Fruit fly (Drosophila melanogaster) whole organism, embryonic: ENCODE results near the gene CG10140.

Experiments used
- C15 ChIP-seq: fragments of 200-800 bp; sonication (Bioruptor generic); IDR thresholded peaks from 3 replicates; pipeline ENCODE4 v1.3.6; 2022; ENCODE audit warnings: missing biosample characterization, missing genetic modification characterization
- CG10147 ChIP-seq: fragments of 200-800 bp; sonication (Bioruptor generic); optimal IDR thresholded peaks from 2 replicates; lab custom pipeline; 2019; ENCODE audit warnings: missing biosample characterization, mild to moderate bottlenecking, missing genetic modification characterization, moderate library complexity
- CG10431 ChIP-seq: fragments of 200-800 bp; sonication (Bioruptor generic); optimal IDR thresholded peaks from 3 replicates; lab custom pipeline; 2018; ENCODE audit warnings: missing biosample characterization, mild to moderate bottlenecking, missing genetic modification characterization
- CG10543 ChIP-seq: fragments of 200-800 bp; sonication (Bioruptor generic); optimal IDR thresholded peaks from 3 replicates; lab custom pipeline; 2017; ENCODE audit warnings: missing biosample characterization, mild to moderate bottlenecking, missing genetic modification characterization, moderate library complexity
- CG12155 ChIP-seq: fragments of 200-800 bp; sonication (Bioruptor generic); optimal IDR thresholded peaks from 3 replicates; lab custom pipeline; 2016; ENCODE audit warnings: missing biosample characterization, missing genetic modification characterization
- CG15011 ChIP-seq: fragments of 200-800 bp; sonication (Bioruptor generic); optimal IDR thresholded peaks from 3 replicates; lab custom pipeline; 2018; ENCODE audit warnings: missing biosample characterization, mild to moderate bottlenecking, missing genetic modification characterization
- CG15514 ChIP-seq: fragments of 200-800 bp; sonication (Bioruptor generic); optimal IDR thresholded peaks from 3 replicates; lab custom pipeline; 2017; ENCODE audit warnings: missing biosample characterization, missing genetic modification characterization, mild to moderate bottlenecking, moderate library complexity, missing genetic modification reagents
- CG1602 ChIP-seq: fragments of 200-800 bp; sonication (Bioruptor generic); optimal IDR thresholded peaks from 3 replicates; lab custom pipeline; 2016; ENCODE audit warnings: missing biosample characterization, missing genetic modification characterization
- CG18262 ChIP-seq: fragments of 200-800 bp; optimal IDR thresholded peaks from 3 replicates; lab custom pipeline; 2019; ENCODE audit warnings: missing biosample characterization, mild to moderate bottlenecking, missing genetic modification characterization, moderate library complexity
- CG2875 ChIP-seq: fragments of 200-800 bp; sonication (Bioruptor generic); optimal IDR thresholded peaks from 2 replicates; lab custom pipeline; 2017; ENCODE audit warnings: missing biosample characterization, mild to moderate bottlenecking, missing genetic modification characterization, missing genetic modification reagents
- CG3163 ChIP-seq: fragments of 200-800 bp; sonication (Bioruptor generic); optimal IDR thresholded peaks from 3 replicates; lab custom pipeline; 2016; ENCODE audit warnings: missing biosample characterization, missing genetic modification characterization
- CG33557 ChIP-seq: fragments of 200-800 bp; sonication (Bioruptor generic); optimal IDR thresholded peaks from 2 replicates; lab custom pipeline; 2019; ENCODE audit warnings: missing biosample characterization, mild to moderate bottlenecking, missing genetic modification characterization, moderate library complexity
- CG4282 ChIP-seq: fragments of 200-800 bp; sonication (Bioruptor generic); optimal IDR thresholded peaks from 2 replicates; lab custom pipeline; 2016; ENCODE audit warnings: missing biosample characterization, missing genetic modification characterization
- CG6813 ChIP-seq: fragments of 200-800 bp; sonication (Bioruptor generic); optimal IDR thresholded peaks from 2 replicates; lab custom pipeline; 2017; ENCODE audit warnings: missing biosample characterization, missing genetic modification characterization, mild to moderate bottlenecking, moderate library complexity, missing genetic modification reagents
- CG8089 ChIP-seq: fragments of 200-800 bp; sonication (Bioruptor generic); optimal IDR thresholded peaks from 3 replicates; lab custom pipeline; 2016; ENCODE audit warnings: missing biosample characterization, missing genetic modification characterization
- CG8388 ChIP-seq: fragments of 200-800 bp; sonication (Bioruptor generic); optimal IDR thresholded peaks from 2 replicates; lab custom pipeline; 2019; ENCODE audit warnings: missing biosample characterization, mild to moderate bottlenecking, missing genetic modification characterization, moderate library complexity
- CG9932 ChIP-seq: fragments of 200-800 bp; sonication (Bioruptor generic); IDR thresholded peaks from 2 replicates; pipeline ENCODE4 v1.3.6; 2022; ENCODE audit warnings: missing biosample characterization, missing genetic modification characterization
- CTCF ChIP-seq: fragments of 200-800 bp; sonication (Bioruptor generic); optimal IDR thresholded peaks from 2 replicates; lab custom pipeline; 2017; ENCODE audit warnings: missing biosample characterization, mild to moderate bottlenecking, missing genetic modification characterization, moderate library complexity
- Deaf1 ChIP-seq: fragments of 200-800 bp; optimal IDR thresholded peaks from 3 replicates; lab custom pipeline; 2019; ENCODE audit warnings: missing biosample characterization, mild to moderate bottlenecking, missing genetic modification characterization, moderate library complexity
- E2f1 ChIP-seq: fragments of 200-800 bp; sonication (Bioruptor generic); IDR thresholded peaks from 2 replicates; pipeline ENCODE4 v1.3.6; 2022; ENCODE audit warnings: missing biosample characterization, missing genetic modification characterization
- E2f2 ChIP-seq: fragments of 200-800 bp; sonication (Bioruptor generic); IDR thresholded peaks from 2 replicates; pipeline ENCODE4 v1.3.6; 2022; ENCODE audit warnings: missing biosample characterization, missing genetic modification characterization
- GATAe ChIP-seq: fragments of 200-800 bp; sonication (Bioruptor generic); conservative IDR thresholded peaks from 2 replicates; pipeline ENCODE4 v1.3.6; 2022; ENCODE audit warnings: missing biosample characterization, missing genetic modification characterization
- Gug ChIP-seq: fragments of 200-800 bp; sonication (Bioruptor generic); IDR thresholded peaks from 4 replicates; pipeline ENCODE4 v1.3.6; 2022; ENCODE audit warnings: missing biosample characterization, missing genetic modification characterization
- HLH4C ChIP-seq: fragments of 200-800 bp; sonication (Bioruptor generic); IDR thresholded peaks from 3 replicates; pipeline ENCODE4 v1.3.6; 2022; ENCODE audit warnings: missing biosample characterization, missing genetic modification characterization; ENCODE audit not compliant: partially characterized antibody
- Hr78 ChIP-seq, 2 experiments: fragments of 200-800 bp in 1 of 2; fragments of >200 bp in 1 of 2; sonication (Bioruptor generic) in 1 of 2; optimal IDR thresholded peaks; 2 replicates each; lab custom pipeline; 2017 to 2019; ENCODE audit warnings: missing biosample characterization in 2 of 2, missing genetic modification characterization in 2 of 2, mild to moderate bottlenecking in 1 of 2, moderate library complexity in 1 of 2
- Jarid2 ChIP-seq: fragments of 200-800 bp; sonication (Bioruptor generic); optimal IDR thresholded peaks from 3 replicates; lab custom pipeline; 2017; ENCODE audit warnings: mild to moderate bottlenecking, missing biosample characterization, missing genetic modification reagents, missing genetic modification characterization
- Med ChIP-seq: fragments of 200-800 bp; sonication (Bioruptor generic); peaks from one replicate; lab custom pipeline; 2016; ENCODE audit warnings: missing biosample characterization, missing genetic modification characterization, mild to moderate bottlenecking, inconsistent platforms, moderate library complexity
- PHDP ChIP-seq: fragments of 200-800 bp; sonication (Bioruptor generic); optimal IDR thresholded peaks from 3 replicates; lab custom pipeline; 2018; ENCODE audit warnings: missing biosample characterization, mild to moderate bottlenecking, missing genetic modification characterization, moderate library complexity
- Ravus ChIP-seq: fragments of 200-800 bp; sonication (Bioruptor generic); IDR thresholded peaks from 2 replicates; pipeline ENCODE4 v1.3.6; 2022; ENCODE audit warnings: missing biosample characterization, missing genetic modification characterization
- TFAM ChIP-seq: fragments of 200-800 bp; sonication (Bioruptor generic); optimal IDR thresholded peaks from 2 replicates; lab custom pipeline; 2017; ENCODE audit warnings: missing biosample characterization, missing genetic modification characterization, inconsistent platforms
- ase ChIP-seq: fragments of 200-800 bp; sonication (Bioruptor generic); IDR thresholded peaks from 3 replicates; pipeline ENCODE4 v1.3.6; 2022; ENCODE audit warnings: missing biosample characterization, missing genetic modification characterization
- chinmo ChIP-seq: fragments of 200-800 bp; sonication (Bioruptor generic); IDR thresholded peaks from 4 replicates; pipeline ENCODE4 v1.3.6; 2022; ENCODE audit warnings: missing biosample characterization, missing genetic modification characterization; ENCODE audit not compliant: partially characterized antibody
- crp ChIP-seq, 2 experiments: fragments of 200-800 bp; sonication (Bioruptor generic); optimal IDR thresholded peaks; 2 replicates in 1 of 2; 3 replicates in 1 of 2; lab custom pipeline; 2017; ENCODE audit warnings: missing biosample characterization in 2 of 2, missing genetic modification characterization in 2 of 2, mild to moderate bottlenecking in 1 of 2, moderate library complexity in 1 of 2
- dan ChIP-seq: fragments of 200-800 bp; sonication (Bioruptor generic); IDR thresholded peaks from 2 replicates; pipeline ENCODE4 v1.3.6; 2022; ENCODE audit warnings: missing biosample characterization, missing genetic modification characterization
- gsb ChIP-seq: fragments of 200-800 bp; sonication (Bioruptor generic); IDR thresholded peaks from 2 replicates; pipeline ENCODE4 v1.3.6; 2022; ENCODE audit warnings: missing biosample characterization, missing genetic modification characterization
- hkb ChIP-seq, 2 experiments: fragments of 200-800 bp in 1 of 2; fragments of >200 bp in 1 of 2; sonication (Bioruptor generic) in 1 of 2; IDR thresholded peaks in 1 of 2; optimal IDR thresholded peaks in 1 of 2; 2 replicates each; pipeline versions ENCODE4 v1.3.6 to Lab custom; 2017 to 2022; ENCODE audit warnings: missing biosample characterization in 1 of 2, missing genetic modification characterization in 1 of 2
- ken ChIP-seq: fragments of 200-800 bp; sonication (Bioruptor generic); IDR thresholded peaks from 3 replicates; pipeline ENCODE4 v1.3.6; 2022; ENCODE audit warnings: missing biosample characterization, missing genetic modification characterization
- knrl ChIP-seq: fragments of 200-800 bp; sonication (Bioruptor generic); IDR thresholded peaks from 3 replicates; pipeline ENCODE4 v1.3.6; 2022; ENCODE audit warnings: missing biosample characterization, missing genetic modification characterization; ENCODE audit not compliant: partially characterized antibody
- lbe ChIP-seq: fragments of 200-800 bp; sonication (Bioruptor generic); optimal IDR thresholded peaks from 2 replicates; lab custom pipeline; 2016; ENCODE audit warnings: missing biosample characterization, mild to moderate bottlenecking, missing genetic modification characterization
- org-1 ChIP-seq: fragments of 200-800 bp; sonication (Bioruptor generic); optimal IDR thresholded peaks from 2 replicates; lab custom pipeline; 2017; ENCODE audit warnings: missing biosample characterization, missing genetic modification characterization
- salm ChIP-seq: fragments of 200-800 bp; sonication (Bioruptor generic); optimal IDR thresholded peaks from 2 replicates; lab custom pipeline; 2018; ENCODE audit warnings: missing biosample characterization, mild to moderate bottlenecking, missing genetic modification characterization
- sqz ChIP-seq: fragments of 200-800 bp; sonication (Bioruptor generic); optimal IDR thresholded peaks from 3 replicates; lab custom pipeline; 2018; ENCODE audit warnings: missing biosample characterization, mild to moderate bottlenecking, missing genetic modification characterization
- trem ChIP-seq: fragments of 200-800 bp; optimal IDR thresholded peaks from 3 replicates; lab custom pipeline; 2019; ENCODE audit warnings: missing biosample characterization, mild to moderate bottlenecking, missing genetic modification characterization, moderate library complexity
- trh ChIP-seq: fragments of 200-800 bp; sonication (Bioruptor generic); optimal IDR thresholded peaks from 2 replicates; lab custom pipeline; 2016; ENCODE audit warnings: missing biosample characterization, missing genetic modification characterization
- wor ChIP-seq: fragments of 200-800 bp; sonication (Bioruptor generic); IDR thresholded peaks from 2 replicates; pipeline ENCODE4 v1.3.6; 2022; ENCODE audit warnings: missing biosample characterization, missing genetic modification characterization
- yki ChIP-seq: fragments of >200 bp; optimal IDR thresholded peaks from 3 replicates; lab custom pipeline; 2018
- zen ChIP-seq: fragments of 200-800 bp; sonication (Bioruptor generic); optimal IDR thresholded peaks from 3 replicates; lab custom pipeline; 2018; ENCODE audit warnings: missing biosample characterization, mild to moderate bottlenecking, missing genetic modification characterization, moderate library complexity
- zf30C ChIP-seq: fragments of 200-800 bp; sonication (Bioruptor generic); optimal IDR thresholded peaks from 3 replicates; lab custom pipeline; 2018; ENCODE audit warnings: missing biosample characterization, mild to moderate bottlenecking, missing genetic modification characterization
- zfh2 ChIP-seq: fragments of 200-800 bp; sonication (Bioruptor generic); optimal IDR thresholded peaks from 2 replicates; lab custom pipeline; 2016; ENCODE audit warnings: missing biosample characterization, missing genetic modification characterization

Gene CG10140

dm6 chr3L:13489193-13489752, 49.0 kb upstream of the CG10140 start (continued):
- no peak for TF ChIP-seq trh (GFP tag; lab: Kevin White, UChicago)
- no peak for TF ChIP-seq Deaf1 (tag; lab: Kevin White, UChicago)
- no peak for TF ChIP-seq CG4282 (GFP tag; lab: Kevin White, UChicago)
- TF ChIP-seq CG15011, result no peak
- no peak for TF ChIP-seq zf30C
- TF ChIP-seq CG10431 (GFP tag; lab: Kevin White, UChicago), result no peak
- no peak for TF ChIP-seq CG1602 (GFP tag; lab: Kevin White, UChicago)
- no peak for TF ChIP-seq PHDP
- TF ChIP-seq Med (GFP tag; lab: Kevin White, UChicago), result peak; percentile 61
- no peak for TF ChIP-seq CG2875 (GFP tag; lab: Kevin White, UChicago)
- TF ChIP-seq Ravus (GFP tag; lab: Robert Waterston, UW), result no peak
- no peak for TF ChIP-seq CG12155 (GFP tag; lab: Kevin White, UChicago)
- no peak for TF ChIP-seq CG9932 (GFP tag; lab: Robert Waterston, UW)
- no peak for TF ChIP-seq E2f1 (GFP tag; lab: Robert Waterston, UW)
- peak; percentile 45 for TF ChIP-seq CG6813 (GFP tag; lab: Kevin White, UChicago)
- no peak for TF ChIP-seq CTCF
- TF ChIP-seq C15 (GFP tag; lab: Robert Waterston, UW), result no peak
- TF ChIP-seq sqz (GFP tag; lab: Kevin White, UChicago), result no peak
- TF ChIP-seq lbe (GFP tag; lab: Kevin White, UChicago), result no peak
- TF ChIP-seq knrl (GFP tag; lab: Robert Waterston, UW), result no peak
- TF ChIP-seq wor (GFP tag; lab: Robert Waterston, UW), result no peak
- no peak for TF ChIP-seq Gug
- TF ChIP-seq CG8089 (GFP tag; lab: Kevin White, UChicago), result no peak
- TF ChIP-seq CG33557 (GFP tag; lab: Kevin White, UChicago), result no peak
- TF ChIP-seq yki (lab: Kevin White, UChicago), result no peak

dm6 chr3L:13488129-13488876, 48.0 kb upstream of the CG10140 start:
- TF ChIP-seq CG10543 (GFP tag; lab: Kevin White, UChicago) (no peak), hkb (optimal IDR thresholded peaks at IDR 0.05; lab: Kevin White, UChicago) (no peak), hkb (GFP tag; IDR thresholded peaks at IDR 0.05; lab: Robert Waterston, UW) (no peak), GATAe (GFP tag; lab: Robert Waterston, UW) (no peak), dan (GFP tag; lab: Robert Waterston, UW) (no peak), CG15514 (GFP tag; lab: Kevin White, UChicago) (no peak), HLH4C (GFP tag; lab: Robert Waterston, UW) (no peak), ken (GFP tag; lab: Robert Waterston, UW) (0 out of 3 replicates have a peak, but pooled peaks have one; percentile 39), ase (GFP tag; lab: Robert Waterston, UW) (no peak), trem (tag; lab: Kevin White, UChicago) (no peak), Hr78 (GFP tag; optimal IDR thresholded peaks at IDR 0.05; lab: Kevin White, UChicago) (no peak), zen (tag; lab: Kevin White, UChicago) (no peak), crp (GFP tag; optimal IDR thresholded peaks at IDR 0.05; lab: Kevin White, UChicago) (no peak), org-1 (GFP tag; lab: Kevin White, UChicago) (no peak), E2f2 (no peak), CG8388 (peak; percentile 88), CG18262 (peak; percentile 13), Deaf1 (tag; lab: Kevin White, UChicago) (peak; percentile 55), gsb (GFP tag; lab: Robert Waterston, UW) (no peak), Ravus (GFP tag; lab: Robert Waterston, UW) (no peak), TFAM (GFP tag; lab: Kevin White, UChicago) (no peak), CG3163 (GFP tag; lab: Kevin White, UChicago) (no peak), chinmo (0 out of 4 replicates have a peak, but pooled peaks have one; percentile 25), salm (tag; lab: Kevin White, UChicago) (no peak), CG10147 (GFP tag; lab: Kevin White, UChicago) (no peak), zfh2 (GFP tag; lab: Kevin White, UChicago) (no peak), Jarid2 (GFP tag; lab: Kevin White, UChicago) (no peak)
